Worm (Caenorhabditis elegans): ENCODE measurements around the gene idpb-1.

Gene idpb-1

DNA sequence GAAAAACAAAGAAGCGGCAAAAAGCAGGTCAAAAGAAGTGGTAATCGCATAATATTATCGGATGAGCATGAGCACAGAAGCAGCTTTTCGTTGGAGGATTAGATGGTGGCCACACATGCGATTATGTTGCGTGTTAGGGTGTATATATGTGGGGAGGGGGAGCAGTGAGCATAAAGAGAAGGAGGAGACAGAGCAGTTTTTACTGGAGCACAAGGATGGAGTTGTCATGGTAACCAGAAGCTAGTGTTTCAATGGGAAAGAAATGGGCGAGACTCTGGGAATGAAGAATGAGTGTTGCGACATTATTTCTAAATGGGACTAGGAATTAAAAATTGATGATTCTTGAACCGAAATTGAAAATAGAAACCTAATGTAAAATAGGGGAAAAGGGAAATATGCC is 33.9 kb upstream of the idpb-1 start, which contains the start of gene C27A2.8:
Gene C27A2.8, minus strand, starts transcription at position 117 of the 400 bp plus-strand sequence.
- TF ChIP-seq ama-1 (optimal IDR thresholded peaks at IDR 0.05) (no peak), tbx-11 (GFP tag; IDR thresholded peaks at IDR 0.05) (no peak), ceh-36 (tag; optimal IDR thresholded peaks at IDR 0.05) (no peak), flt-1 (GFP tag; IDR thresholded peaks at IDR 0.05) (no peak), scrt-1 (GFP tag; IDR thresholded peaks at IDR 0.05) (no peak), aly-1 (tag; optimal IDR thresholded peaks at IDR 0.05) (peak; percentile 10), sea-1 (GFP tag; conservative IDR thresholded peaks at IDR 0.05) (no peak)

DNA sequence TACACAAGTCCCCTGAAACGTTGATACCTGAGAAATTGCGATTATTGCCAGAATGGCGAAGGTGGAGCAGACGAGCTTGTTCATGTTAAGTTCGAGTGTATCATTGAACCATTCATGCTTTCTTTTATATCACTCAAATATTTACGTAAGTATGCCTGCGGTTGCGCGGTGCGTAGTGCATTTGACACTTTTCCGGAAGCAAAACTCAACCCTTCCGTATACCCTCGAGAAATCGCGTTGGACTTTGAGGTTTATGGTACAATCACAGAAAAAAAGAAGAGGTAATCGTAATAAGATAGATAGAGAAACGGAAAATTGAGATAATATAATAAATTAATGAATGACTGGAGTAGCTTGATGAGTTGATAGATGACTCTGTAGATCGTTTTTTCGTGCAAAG is 32.3 kb upstream of the idpb-1 start, which contains the start of gene idpb-2:
Gene idpb-2, minus strand, starts transcription at position 101 of the 400 bp plus-strand sequence.
- no peak for TF ChIP-seq scrt-1 (GFP tag; IDR thresholded peaks at IDR 0.05)
- no peak for TF ChIP-seq tbx-11 (GFP tag; IDR thresholded peaks at IDR 0.05)
- no peak for TF ChIP-seq tra-4 (tag; optimal IDR thresholded peaks at IDR 0.05)
- no peak for TF ChIP-seq sea-1 (GFP tag; conservative IDR thresholded peaks at IDR 0.05)
- no peak for TF ChIP-seq ama-1 (optimal IDR thresholded peaks at IDR 0.05)
- TF ChIP-seq tbx-37 (GFP tag; conservative IDR thresholded peaks at IDR 0.05) = no peak

DNA sequence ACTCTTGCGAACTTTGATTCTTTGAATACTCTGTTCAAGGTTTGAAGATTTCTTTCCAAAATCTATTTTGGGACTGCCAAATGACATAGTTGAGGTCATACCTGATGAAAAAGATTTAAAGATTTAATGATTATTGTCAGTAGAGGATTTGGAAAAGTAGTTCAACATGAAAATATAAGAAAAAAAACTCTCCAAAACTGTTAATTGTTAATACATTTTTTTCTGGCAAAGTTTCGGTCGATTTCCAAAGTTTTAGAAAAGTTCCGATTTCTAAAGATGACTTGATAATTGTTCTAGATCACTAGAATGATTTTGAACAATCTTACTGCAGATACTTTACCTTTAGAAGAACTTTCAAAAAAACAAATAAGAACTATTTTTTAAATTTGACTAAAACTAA is 30.5 kb upstream of the idpb-1 start, which contains the start of gene C27A2.7:
Gene C27A2.7, minus strand, starts transcription at position 101 of the 400 bp plus-strand sequence.
- TF ChIP-seq hmg-4 (GFP tag; optimal IDR thresholded peaks at IDR 0.05) = no peak
- TF ChIP-seq ets-7 (tag; optimal IDR thresholded peaks at IDR 0.05) = no peak
- TF ChIP-seq aly-1 (tag; optimal IDR thresholded peaks at IDR 0.05) = no peak

DNA sequence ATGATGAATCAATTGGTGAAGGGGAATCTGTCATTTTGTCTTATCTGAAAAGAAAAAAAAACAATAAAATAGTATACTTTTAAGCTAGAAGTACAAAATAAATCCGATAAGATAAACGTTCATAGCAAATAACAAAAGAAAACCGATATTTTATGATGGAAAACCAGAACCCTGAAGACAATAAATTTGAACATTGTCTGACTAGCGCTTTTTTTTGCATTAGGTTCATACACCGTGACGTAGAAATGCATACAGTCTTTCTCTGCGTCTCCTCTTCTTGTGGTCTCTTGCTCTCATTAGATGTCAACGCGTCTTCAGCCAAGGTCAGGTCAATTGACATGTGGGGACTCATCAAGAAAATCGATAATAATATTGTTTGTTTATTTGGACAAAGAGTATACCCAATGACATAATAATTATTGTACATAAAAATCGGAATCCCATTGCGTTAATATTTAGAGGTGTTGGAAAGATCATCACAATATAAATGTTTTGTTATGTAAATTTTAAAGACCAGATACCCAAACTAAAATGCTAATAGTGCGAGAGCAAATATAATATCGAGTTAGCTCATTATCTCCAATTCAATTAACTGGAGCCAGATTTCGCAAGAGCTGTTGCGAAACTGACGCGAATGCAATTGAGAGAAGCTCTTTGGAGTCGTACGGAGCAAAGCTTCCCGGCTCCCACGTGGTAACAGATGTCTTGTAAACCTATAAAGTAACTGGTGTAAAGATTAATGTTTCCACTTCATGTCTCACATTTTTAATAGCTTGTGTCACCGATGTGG is 20.5 kb upstream of the idpb-1 start, which contains the start of gene dsh-2:
Gene dsh-2, minus strand, starts transcription at position 51 of the 790 bp plus-strand sequence.
- TF ChIP-seq pes-1 (GFP tag; IDR thresholded peaks at IDR 0.05) = no peak
- no peak for TF ChIP-seq hmg-4 (GFP tag; optimal IDR thresholded peaks at IDR 0.05)
- no peak for TF ChIP-seq ets-7 (tag; optimal IDR thresholded peaks at IDR 0.05)
- TF ChIP-seq aly-1 (tag; optimal IDR thresholded peaks at IDR 0.05) = no peak

DNA sequence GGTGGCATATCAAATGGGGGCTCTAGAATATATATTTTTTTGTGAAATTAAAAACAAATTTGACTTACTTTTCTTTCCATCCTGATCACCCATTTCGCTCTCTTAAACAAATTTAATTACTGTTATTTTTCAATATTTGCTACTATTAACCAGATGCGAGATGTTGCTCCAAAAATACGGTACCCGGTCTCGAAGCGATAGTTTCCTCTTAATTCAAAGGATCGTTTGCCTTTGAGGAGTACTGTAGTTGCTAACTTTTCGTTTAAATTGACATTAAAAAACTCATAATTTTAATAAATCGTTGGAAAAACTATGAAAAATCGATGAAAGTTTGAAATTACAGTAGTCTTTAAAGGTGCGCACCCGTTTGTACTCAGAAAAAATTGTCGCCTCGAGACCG is 18.4 kb upstream of the idpb-1 start, which contains the start of gene C04G6.4:
Gene C04G6.4, minus strand, starts transcription at position 101 of the 400 bp plus-strand sequence.
- TF ChIP-seq hmbx-1 (tag; optimal IDR thresholded peaks at IDR 0.05) (no peak), hmg-4 (GFP tag; optimal IDR thresholded peaks at IDR 0.05) (no peak), tra-4 (tag; optimal IDR thresholded peaks at IDR 0.05) (no peak), aly-1 (tag; optimal IDR thresholded peaks at IDR 0.05) (no peak), sea-1 (GFP tag; conservative IDR thresholded peaks at IDR 0.05) (no peak), ceh-13 (GFP tag; optimal IDR thresholded peaks at IDR 0.05) (no peak), B0310.2 (tag; optimal IDR thresholded peaks at IDR 0.05) (no peak), tbx-37 (GFP tag; conservative IDR thresholded peaks at IDR 0.05) (no peak), tbx-11 (GFP tag; IDR thresholded peaks at IDR 0.05) (no peak), hnd-1 (tag; optimal IDR thresholded peaks at IDR 0.05) (no peak), ama-1 (optimal IDR thresholded peaks at IDR 0.05) (no peak), F13C5.2 (tag; optimal IDR thresholded peaks at IDR 0.05) (no peak), ceh-36 (tag; optimal IDR thresholded peaks at IDR 0.05) (no peak), flt-1 (GFP tag; IDR thresholded peaks at IDR 0.05) (no peak), pes-1 (GFP tag; IDR thresholded peaks at IDR 0.05) (no peak), ets-7 (tag; optimal IDR thresholded peaks at IDR 0.05) (no peak), scrt-1 (GFP tag; IDR thresholded peaks at IDR 0.05) (no peak)

DNA sequence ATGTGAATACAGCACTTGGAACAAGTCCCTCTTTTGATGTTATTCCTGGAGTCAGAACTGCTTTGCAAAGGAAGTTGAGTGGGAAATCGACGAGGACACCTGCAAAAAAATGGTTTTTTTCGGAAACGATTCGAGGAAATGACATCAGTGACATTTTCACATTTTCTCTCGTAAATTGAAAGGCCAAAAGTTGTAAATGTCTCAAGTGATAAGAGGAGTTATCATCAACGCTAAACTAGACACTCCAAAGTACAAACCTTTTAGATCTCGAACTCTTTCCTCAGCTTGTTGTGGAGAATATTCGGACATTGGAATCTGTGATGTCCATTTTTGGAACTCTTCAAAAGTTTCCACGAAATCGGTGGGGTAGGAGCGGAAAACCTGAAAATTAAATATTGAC is 17.6 kb upstream of the idpb-1 start:
- no peak for TF ChIP-seq aly-1 (tag; optimal IDR thresholded peaks at IDR 0.05)
- no peak for TF ChIP-seq tra-4 (tag; optimal IDR thresholded peaks at IDR 0.05)
- no peak for TF ChIP-seq hmbx-1 (tag; optimal IDR thresholded peaks at IDR 0.05)
- no peak for TF ChIP-seq ets-7 (tag; optimal IDR thresholded peaks at IDR 0.05)
- no peak for TF ChIP-seq ama-1 (optimal IDR thresholded peaks at IDR 0.05)
- no peak for TF ChIP-seq tbx-11 (GFP tag; IDR thresholded peaks at IDR 0.05)
- TF ChIP-seq ceh-13 (GFP tag; optimal IDR thresholded peaks at IDR 0.05) = no peak
- TF ChIP-seq scrt-1 (GFP tag; IDR thresholded peaks at IDR 0.05) = no peak
- no peak for TF ChIP-seq B0310.2 (tag; optimal IDR thresholded peaks at IDR 0.05)
- no peak for TF ChIP-seq pes-1 (GFP tag; IDR thresholded peaks at IDR 0.05)
- no peak for TF ChIP-seq tbx-37 (GFP tag; conservative IDR thresholded peaks at IDR 0.05)
- no peak for TF ChIP-seq hnd-1 (tag; optimal IDR thresholded peaks at IDR 0.05)
- TF ChIP-seq hmg-4 (GFP tag; optimal IDR thresholded peaks at IDR 0.05) = no peak

DNA sequence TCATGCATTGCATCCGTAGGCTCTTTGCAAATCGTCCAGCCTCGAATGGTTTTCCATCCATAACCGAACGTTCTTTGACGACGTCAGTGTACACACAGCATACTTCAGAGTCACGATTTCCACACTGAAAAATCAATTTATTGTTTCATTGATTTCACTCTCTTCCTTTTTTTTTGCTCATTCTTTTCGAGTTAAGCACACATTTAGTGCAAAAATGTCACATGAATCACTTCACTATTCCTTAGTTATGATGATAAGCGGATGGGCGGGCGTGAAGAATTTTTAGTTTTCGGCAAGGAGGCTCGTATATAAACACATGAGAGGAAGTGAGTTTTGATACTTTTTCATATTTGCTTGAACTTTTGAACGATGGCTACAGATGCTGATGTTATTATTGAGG is 16.3 kb upstream of the idpb-1 start, which contains the start of gene txt-9:
Gene txt-9, plus strand, starts transcription at position 336 of the 400 bp plus-strand sequence.
- TF ChIP-seq F13C5.2 (tag; optimal IDR thresholded peaks at IDR 0.05) (no peak), B0310.2 (tag; optimal IDR thresholded peaks at IDR 0.05) (no peak), flt-1 (GFP tag; IDR thresholded peaks at IDR 0.05) (no peak), ceh-36 (tag; optimal IDR thresholded peaks at IDR 0.05) (no peak), tra-4 (tag; optimal IDR thresholded peaks at IDR 0.05) (no peak)

DNA sequence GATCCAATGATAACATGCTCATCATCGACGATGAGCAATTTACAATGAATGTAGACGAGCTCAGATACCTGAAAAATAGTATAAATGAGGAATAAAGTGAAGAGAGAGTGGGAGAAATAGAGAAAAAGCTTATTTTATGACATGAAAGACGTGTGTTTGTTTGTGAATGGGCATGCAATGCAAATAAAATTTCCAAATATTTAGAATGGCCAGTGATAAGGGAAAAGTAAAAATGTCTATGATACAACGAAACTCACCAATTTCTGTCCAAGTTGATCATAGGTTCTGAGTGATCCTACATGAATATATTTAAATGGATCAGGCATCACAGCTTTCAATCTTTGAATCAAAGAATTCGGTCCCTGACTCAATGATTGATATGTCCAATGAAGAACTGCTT is 15.6 kb upstream of the idpb-1 start:
- TF ChIP-seq F13C5.2 (tag; optimal IDR thresholded peaks at IDR 0.05) = no peak
